Worm (Caenorhabditis elegans) whole organism, late embryonic: ENCODE measurements around the gene C05G5.2.
A peak's percentile ranks its signal among the peaks of the same experiment; 100 is the strongest.

Source experiments
- C08G9.2 ChIP-seq: sonication (generic microtip); optimal IDR thresholded peaks from 2 replicates; lab custom pipeline; 2016; ENCODE audit warnings: mild to moderate bottlenecking, missing genetic modification characterization, moderate library complexity, missing compliant biosample characterization
- C38D4.7 ChIP-seq: fragments of 200-800 bp; sonication (Bioruptor generic); optimal IDR thresholded peaks from 2 replicates; lab custom pipeline; 2018; ENCODE audit warnings: mild to moderate bottlenecking, missing genetic modification characterization, moderate library complexity, missing compliant biosample characterization
- F13H6.1 ChIP-seq: sonication (generic microtip); optimal IDR thresholded peaks from 2 replicates; lab custom pipeline; 2016; ENCODE audit warnings: missing genetic modification characterization, missing compliant biosample characterization
- K02D7.2 ChIP-seq: sonication (generic microtip); optimal IDR thresholded peaks from 2 replicates; lab custom pipeline; 2017; ENCODE audit warnings: mild to moderate bottlenecking, missing genetic modification characterization, missing compliant biosample characterization
- K09A11.1 ChIP-seq: sonication (generic microtip); optimal IDR thresholded peaks from 2 replicates; lab custom pipeline; 2017; ENCODE audit warnings: antibody characterized with exemption, mild to moderate bottlenecking, missing genetic modification characterization, missing compliant biosample characterization; ENCODE audit not compliant: insufficient read depth
- T23F11.4 ChIP-seq: fragments of 200-800 bp; sonication (Bioruptor generic); optimal IDR thresholded peaks from 2 replicates; lab custom pipeline; 2018; ENCODE audit warnings: mild to moderate bottlenecking, missing genetic modification characterization, missing compliant biosample characterization
- Y22D7AL.16 ChIP-seq: sonication (generic microtip); optimal IDR thresholded peaks from 2 replicates; lab custom pipeline; 2016; ENCODE audit warnings: missing genetic modification characterization, missing compliant biosample characterization
- ceh-14 ChIP-seq: sonication (generic microtip); optimal IDR thresholded peaks from 2 replicates; lab custom pipeline; 2016; ENCODE audit warnings: missing genotype, missing genetic modification characterization, missing compliant biosample characterization
- ceh-18 ChIP-seq: sonication (generic microtip); optimal IDR thresholded peaks from 2 replicates; lab custom pipeline; 2016; ENCODE audit warnings: missing genetic modification characterization, missing compliant biosample characterization
- ceh-19 ChIP-seq: fragments of 200-800 bp; sonication (Bioruptor generic); optimal IDR thresholded peaks from 2 replicates; lab custom pipeline; 2018; ENCODE audit warnings: mild to moderate bottlenecking, missing genetic modification characterization, missing compliant biosample characterization
- ceh-24 ChIP-seq: sonication (generic microtip); optimal IDR thresholded peaks from 2 replicates; lab custom pipeline; 2016; ENCODE audit warnings: mild to moderate bottlenecking, missing genetic modification characterization, missing compliant biosample characterization
- ceh-30 ChIP-seq: fragments of 150-350 bp; optimal IDR thresholded peaks from 2 replicates; lab custom pipeline; 2014; ENCODE audit warnings: missing biosample characterization, missing genetic modification characterization
- ceh-31 ChIP-seq: sonication (generic microtip); optimal IDR thresholded peaks from 2 replicates; lab custom pipeline; 2016; ENCODE audit warnings: missing genetic modification characterization, missing compliant biosample characterization
- ceh-34 ChIP-seq: sonication (generic microtip); optimal IDR thresholded peaks from 2 replicates; lab custom pipeline; 2016; ENCODE audit warnings: mild to moderate bottlenecking, missing genetic modification characterization, missing compliant biosample characterization
- ceh-45 ChIP-seq: fragments of 200-800 bp; sonication (Bioruptor generic); IDR thresholded peaks from 2 replicates; pipeline ENCODE4 v1.3.6; 2022; ENCODE audit warnings: missing genetic modification reagents, missing genetic modification characterization, missing compliant biosample characterization
- ceh-9 ChIP-seq: sonication (generic microtip); optimal IDR thresholded peaks from 2 replicates; lab custom pipeline; 2016; ENCODE audit warnings: mild to moderate bottlenecking, missing genetic modification characterization, inconsistent platforms, missing compliant biosample characterization
- che-1 ChIP-seq: sonication (generic microtip); optimal IDR thresholded peaks from 2 replicates; lab custom pipeline; 2016; ENCODE audit warnings: mild to moderate bottlenecking, missing genetic modification characterization, missing compliant biosample characterization
- dve-1 ChIP-seq: sonication (generic microtip); optimal IDR thresholded peaks from 2 replicates; lab custom pipeline; 2017; ENCODE audit warnings: antibody characterized with exemption, mild to moderate bottlenecking, missing genetic modification characterization, missing compliant biosample characterization
- elt-2 ChIP-seq: sonication (generic microtip); optimal IDR thresholded peaks from 2 replicates; lab custom pipeline; 2016; ENCODE audit warnings: missing genetic modification reagents, missing genetic modification characterization, missing compliant biosample characterization
- elt-4 ChIP-seq: sonication (generic microtip); optimal IDR thresholded peaks from 2 replicates; lab custom pipeline; 2016; ENCODE audit warnings: missing genetic modification characterization, missing compliant biosample characterization
- ets-4 ChIP-seq: sonication (generic microtip); optimal IDR thresholded peaks from 2 replicates; lab custom pipeline; 2016; ENCODE audit warnings: missing genetic modification characterization, missing compliant biosample characterization
- eyg-1 ChIP-seq: sonication (generic microtip); optimal IDR thresholded peaks from 2 replicates; lab custom pipeline; 2016; ENCODE audit warnings: missing genotype, missing genetic modification characterization, missing compliant biosample characterization
- fax-1 ChIP-seq: sonication (generic microtip); optimal IDR thresholded peaks from 2 replicates; lab custom pipeline; 2016; ENCODE audit warnings: missing genotype, missing genetic modification characterization, missing compliant biosample characterization
- fkh-6 ChIP-seq: sonication (generic microtip); optimal IDR thresholded peaks from 2 replicates; lab custom pipeline; 2016; ENCODE audit warnings: missing genetic modification characterization, missing compliant biosample characterization
- hlh-13 ChIP-seq: fragments of 200-800 bp; sonication (Bioruptor generic); optimal IDR thresholded peaks from 2 replicates; lab custom pipeline; 2018; ENCODE audit warnings: mild to moderate bottlenecking, missing genetic modification characterization, missing compliant biosample characterization
- hlh-15 ChIP-seq: sonication (generic microtip); optimal IDR thresholded peaks from 2 replicates; lab custom pipeline; 2016; ENCODE audit warnings: missing genetic modification characterization, missing compliant biosample characterization
- hlh-6 ChIP-seq: sonication (generic microtip); optimal IDR thresholded peaks from 2 replicates; lab custom pipeline; 2016; ENCODE audit warnings: missing genotype, missing genetic modification characterization, missing compliant biosample characterization
- lin-11 ChIP-seq: fragments of 200-800 bp; sonication (Bioruptor generic); optimal IDR thresholded peaks from 2 replicates; lab custom pipeline; 2018; ENCODE audit warnings: mild to moderate bottlenecking, missing genetic modification characterization, missing compliant biosample characterization
- madf-2 ChIP-seq: sonication (generic microtip); optimal IDR thresholded peaks from 2 replicates; lab custom pipeline; 2017; ENCODE audit warnings: missing genetic modification characterization, missing compliant biosample characterization
- nfya-1 ChIP-seq: sonication (generic microtip); optimal IDR thresholded peaks from 2 replicates; lab custom pipeline; 2017; ENCODE audit warnings: missing genetic modification characterization, mild to moderate bottlenecking, missing compliant biosample characterization, antibody characterized with exemption, moderate library complexity
- nhr-11 ChIP-seq: fragments of 150-350 bp; optimal IDR thresholded peaks from 2 replicates; lab custom pipeline; 2014; ENCODE audit warnings: missing biosample characterization, missing genetic modification characterization
- nhr-232 ChIP-seq: sonication (generic microtip); optimal IDR thresholded peaks from 2 replicates; lab custom pipeline; 2016; ENCODE audit warnings: missing genetic modification characterization, missing compliant biosample characterization
- odd-2 ChIP-seq: sonication (generic microtip); optimal IDR thresholded peaks from 2 replicates; lab custom pipeline; 2017; ENCODE audit warnings: antibody characterized with exemption, mild to moderate bottlenecking, missing genetic modification characterization, missing compliant biosample characterization
- pat-9 ChIP-seq: fragments of 200-800 bp; sonication (Bioruptor generic); optimal IDR thresholded peaks from 2 replicates; lab custom pipeline; 2018; ENCODE audit warnings: mild to moderate bottlenecking, missing genetic modification characterization, moderate library complexity, missing compliant biosample characterization
- pax-1 ChIP-seq: fragments of 150-350 bp; optimal IDR thresholded peaks from 2 replicates; lab custom pipeline; 2014; ENCODE audit warnings: missing biosample characterization, missing genetic modification characterization
- pha-2 ChIP-seq: sonication (generic microtip); optimal IDR thresholded peaks from 2 replicates; lab custom pipeline; 2017; ENCODE audit warnings: mild to moderate bottlenecking, missing genetic modification characterization, missing compliant biosample characterization
- pqm-1 ChIP-seq: sonication (generic microtip); optimal IDR thresholded peaks from 2 replicates; lab custom pipeline; 2016; ENCODE audit warnings: missing genetic modification characterization, missing compliant biosample characterization
- pros-1 ChIP-seq: fragments of 150-350 bp; optimal IDR thresholded peaks from 2 replicates; lab custom pipeline; 2014; ENCODE audit warnings: missing biosample characterization, missing genetic modification reagents, missing genetic modification characterization
- ref-2 ChIP-seq: sonication (generic microtip); optimal IDR thresholded peaks from 2 replicates; lab custom pipeline; 2016; ENCODE audit warnings: missing genetic modification characterization, missing compliant biosample characterization
- rnt-1 ChIP-seq: sonication (generic microtip); optimal IDR thresholded peaks from 2 replicates; lab custom pipeline; 2016; ENCODE audit warnings: missing genetic modification characterization, missing compliant biosample characterization
- sdc-2 ChIP-seq: sonication (generic microtip); optimal IDR thresholded peaks from 2 replicates; lab custom pipeline; 2016; ENCODE audit warnings: missing genotype, missing genetic modification characterization, missing compliant biosample characterization
- syd-9 ChIP-seq: sonication (generic microtip); optimal IDR thresholded peaks from 2 replicates; lab custom pipeline; 2016; ENCODE audit warnings: mild to moderate bottlenecking, missing genetic modification characterization, moderate library complexity, missing compliant biosample characterization
- tbx-2 ChIP-seq: sonication (generic microtip); optimal IDR thresholded peaks from 2 replicates; lab custom pipeline; 2016; ENCODE audit warnings: missing genetic modification characterization, missing compliant biosample characterization
- tbx-7 ChIP-seq: sonication (generic microtip); optimal IDR thresholded peaks from 2 replicates; lab custom pipeline; 2016; ENCODE audit warnings: missing genotype, missing genetic modification characterization, missing compliant biosample characterization
- ttx-3 ChIP-seq: sonication (generic microtip); optimal IDR thresholded peaks from 2 replicates; lab custom pipeline; 2016; ENCODE audit warnings: missing genetic modification reagents, missing genetic modification characterization, missing compliant biosample characterization
- unc-42 ChIP-seq: sonication (generic microtip); optimal IDR thresholded peaks from 2 replicates; lab custom pipeline; 2016; ENCODE audit warnings: missing genotype, missing genetic modification characterization, missing compliant biosample characterization
- unc-86 ChIP-seq: sonication (generic microtip); optimal IDR thresholded peaks from 2 replicates; lab custom pipeline; 2016; ENCODE audit warnings: missing genetic modification characterization, missing compliant biosample characterization
- zip-5 ChIP-seq: sonication (generic microtip); optimal IDR thresholded peaks from 2 replicates; lab custom pipeline; 2016; ENCODE audit warnings: missing genetic modification characterization, missing compliant biosample characterization

C05G5.2 gene

ce11 chrX:14746948-14747347, at the start of gene C05G5.2:
Gene C05G5.2, plus strand, starts transcription at chrX:14747303.
- TF ChIP-seq unc-86 (peak; percentile 18), eyg-1 (tag; lab: Kevin White, UChicago) (no peak), ceh-19 (peak; percentile 40), F13H6.1 (tag; lab: Kevin White, UChicago) (no peak), pax-1 (tag; lab: Kevin White, UChicago) (no peak), C38D4.7 (GFP tag; lab: Kevin White, UChicago) (no peak), nhr-11 (tag; lab: Kevin White, UChicago) (no peak), syd-9 (tag; lab: Kevin White, UChicago) (no peak), odd-2 (no peak), fax-1 (tag; lab: Kevin White, UChicago) (peak; percentile 4), dve-1 (tag; lab: Kevin White, UChicago) (peak; percentile 46), pat-9 (peak; percentile 6), madf-2 (tag; lab: Kevin White, UChicago) (no peak), ceh-18 (tag; lab: Kevin White, UChicago) (peak; percentile 73), elt-2 (tag; lab: Kevin White, UChicago) (peak; percentile 89), hlh-15 (tag; lab: Kevin White, UChicago) (no peak), unc-42 (tag; lab: Kevin White, UChicago) (peak; percentile 70), hlh-6 (tag; lab: Kevin White, UChicago) (no peak), pha-2 (peak; percentile 11), K09A11.1 (no peak), ceh-31 (tag; lab: Kevin White, UChicago) (peak; percentile 59), T23F11.4 (GFP tag; lab: Kevin White, UChicago) (no peak), pqm-1 (tag; lab: Kevin White, UChicago) (peak; percentile 13), pros-1 (tag; lab: Kevin White, UChicago) (no peak), C08G9.2 (tag; lab: Kevin White, UChicago) (peak; percentile 32), lin-11 (peak; percentile 3), K02D7.2 (no peak), tbx-2 (tag; lab: Kevin White, UChicago) (peak; percentile 77), tbx-7 (tag; lab: Kevin White, UChicago) (no peak), rnt-1 (peak; percentile 30), Y22D7AL.16 (tag; lab: Kevin White, UChicago) (no peak), fkh-6 (tag; lab: Kevin White, UChicago) (no peak), ceh-14 (peak; percentile 65), ceh-30 (no peak), sdc-2 (tag; lab: Kevin White, UChicago) (peak; percentile 68), ets-4 (peak; percentile 5), ref-2 (peak; percentile 52), ceh-45 (GFP tag; lab: Robert Waterston, UW) (peak; percentile 57; the same call in 1 of the 2 replicates), hlh-13 (GFP tag; lab: Kevin White, UChicago) (no peak), ceh-34 (tag; lab: Kevin White, UChicago) (no peak), che-1 (no peak), nfya-1 (tag; lab: Kevin White, UChicago) (peak; percentile 72), ceh-9 (no peak), nhr-232 (no peak), elt-4 (tag; lab: Kevin White, UChicago) (no peak), ttx-3 (tag; lab: Kevin White, UChicago) (no peak), zip-5 (no peak), ceh-24 (tag; lab: Kevin White, UChicago) (no peak)
